Worm (Caenorhabditis elegans): ENCODE measurements around the gene fust-1.

fust-1 gene

ce11 chrII:7174843-7175242 lies 22.5 kb downstream of the fust-1 start, which contains the start of gene glc-4:
TSS of gene glc-4 (minus strand) at chrII:7174943.
- TF ChIP-seq tbx-11 (GFP tag; IDR thresholded peaks at IDR 0.05) (no peak), ceh-36 (tag; optimal IDR thresholded peaks at IDR 0.05) (no peak), hnd-1 (tag; optimal IDR thresholded peaks at IDR 0.05) (no peak), ets-7 (tag; optimal IDR thresholded peaks at IDR 0.05) (no peak)

ce11 chrII:7176108-7176507 lies 23.7 kb downstream of the fust-1 start:
- TF ChIP-seq ets-7 (tag; optimal IDR thresholded peaks at IDR 0.05) = no peak
- no peak for TF ChIP-seq hmg-4 (GFP tag; optimal IDR thresholded peaks at IDR 0.05)
- no peak for TF ChIP-seq scrt-1 (GFP tag; IDR thresholded peaks at IDR 0.05)

ce11 chrII:7182630-7183029 lies 30.2 kb downstream of the fust-1 start:
- TF ChIP-seq aly-1 (tag; optimal IDR thresholded peaks at IDR 0.05) (no peak), tbx-37 (GFP tag; conservative IDR thresholded peaks at IDR 0.05) (no peak), tra-4 (tag; optimal IDR thresholded peaks at IDR 0.05) (no peak), scrt-1 (GFP tag; IDR thresholded peaks at IDR 0.05) (no peak), ceh-36 (tag; optimal IDR thresholded peaks at IDR 0.05) (no peak), sea-1 (GFP tag; conservative IDR thresholded peaks at IDR 0.05) (no peak), pes-1 (GFP tag; IDR thresholded peaks at IDR 0.05) (no peak), flt-1 (GFP tag; IDR thresholded peaks at IDR 0.05) (no peak), ceh-13 (GFP tag; optimal IDR thresholded peaks at IDR 0.05) (no peak), hmbx-1 (tag; optimal IDR thresholded peaks at IDR 0.05) (no peak), ets-7 (tag; optimal IDR thresholded peaks at IDR 0.05) (no peak), hnd-1 (tag; optimal IDR thresholded peaks at IDR 0.05) (no peak), hmg-4 (GFP tag; optimal IDR thresholded peaks at IDR 0.05) (no peak), ama-1 (optimal IDR thresholded peaks at IDR 0.05) (no peak), F13C5.2 (tag; optimal IDR thresholded peaks at IDR 0.05) (no peak)

ce11 chrII:7183493-7184272 lies 31.3 kb downstream of the fust-1 start, which contains the start of gene pdl-1:
TSS of gene pdl-1 (plus strand) at chrII:7183801.
- TF ChIP-seq sea-1 (GFP tag; conservative IDR thresholded peaks at IDR 0.05) (peak; percentile 96), aly-1 (tag; optimal IDR thresholded peaks at IDR 0.05) (peak; percentile 96), scrt-1 (GFP tag; IDR thresholded peaks at IDR 0.05) (peak; percentile 97), ama-1 (optimal IDR thresholded peaks at IDR 0.05) (no peak), tbx-11 (GFP tag; IDR thresholded peaks at IDR 0.05) (peak; percentile 94), hmg-4 (GFP tag; optimal IDR thresholded peaks at IDR 0.05) (peak; percentile 97), ceh-36 (tag; optimal IDR thresholded peaks at IDR 0.05) (peak; percentile 94), hnd-1 (tag; optimal IDR thresholded peaks at IDR 0.05) (peak; percentile 90), flt-1 (GFP tag; IDR thresholded peaks at IDR 0.05) (peak; percentile 97), hmbx-1 (tag; optimal IDR thresholded peaks at IDR 0.05) (peak; percentile 76), B0310.2 (tag; optimal IDR thresholded peaks at IDR 0.05) (peak; percentile 89), F13C5.2 (tag; optimal IDR thresholded peaks at IDR 0.05) (peak; percentile 96), tbx-37 (GFP tag; conservative IDR thresholded peaks at IDR 0.05) (peak; percentile 92), ets-7 (tag; optimal IDR thresholded peaks at IDR 0.05) (peak; percentile 87), tra-4 (tag; optimal IDR thresholded peaks at IDR 0.05) (peak; percentile 84), ceh-13 (GFP tag; optimal IDR thresholded peaks at IDR 0.05) (peak; percentile 95), pes-1 (GFP tag; IDR thresholded peaks at IDR 0.05) (peak; percentile 97)

ce11 chrII:7186117-7186516 lies 33.7 kb downstream of the fust-1 start:
- TF ChIP-seq hnd-1 (tag; optimal IDR thresholded peaks at IDR 0.05) (no peak), tra-4 (tag; optimal IDR thresholded peaks at IDR 0.05) (no peak), aly-1 (tag; optimal IDR thresholded peaks at IDR 0.05) (no peak), ceh-13 (GFP tag; optimal IDR thresholded peaks at IDR 0.05) (no peak), hmbx-1 (tag; optimal IDR thresholded peaks at IDR 0.05) (no peak), scrt-1 (GFP tag; IDR thresholded peaks at IDR 0.05) (no peak), hmg-4 (GFP tag; optimal IDR thresholded peaks at IDR 0.05) (no peak), ama-1 (optimal IDR thresholded peaks at IDR 0.05) (no peak), F13C5.2 (tag; optimal IDR thresholded peaks at IDR 0.05) (no peak)

ce11 chrII:7187110-7187509 lies 34.7 kb downstream of the fust-1 start, which contains the start of gene C27H5.6:
TSS of gene C27H5.6 (minus strand) at chrII:7187210.
- TF ChIP-seq hnd-1 (tag; optimal IDR thresholded peaks at IDR 0.05) (no peak), tbx-11 (GFP tag; IDR thresholded peaks at IDR 0.05) (no peak), scrt-1 (GFP tag; IDR thresholded peaks at IDR 0.05) (no peak), ceh-13 (GFP tag; optimal IDR thresholded peaks at IDR 0.05) (no peak)

- TF ChIP-seq pes-1 (GFP tag; IDR thresholded peaks at IDR 0.05) (no peak), flt-1 (GFP tag; IDR thresholded peaks at IDR 0.05) (no peak), tbx-37 (GFP tag; conservative IDR thresholded peaks at IDR 0.05) (no peak), ceh-13 (GFP tag; optimal IDR thresholded peaks at IDR 0.05) (no peak), hmg-4 (GFP tag; optimal IDR thresholded peaks at IDR 0.05) (no peak), scrt-1 (GFP tag; IDR thresholded peaks at IDR 0.05) (no peak), aly-1 (tag; optimal IDR thresholded peaks at IDR 0.05) (no peak), sea-1 (GFP tag; conservative IDR thresholded peaks at IDR 0.05) (no peak), tra-4 (tag; optimal IDR thresholded peaks at IDR 0.05) (no peak), ceh-36 (tag; optimal IDR thresholded peaks at IDR 0.05) (no peak), F13C5.2 (tag; optimal IDR thresholded peaks at IDR 0.05) (no peak)
These were observed 36.7 kb downstream of the fust-1 start, which contains the start of gene E04F6.4 for ce11 chrII:7189120-7189519. TSS of gene E04F6.4 (plus strand) at chrII:7189420.

ce11 chrII:7195541-7195940 lies 43.2 kb downstream of the fust-1 start, which contains the start of gene acdh-12:
TSS of gene acdh-12 (minus strand) at chrII:7195641.
- TF ChIP-seq flt-1 (GFP tag; IDR thresholded peaks at IDR 0.05) (no peak), hmg-4 (GFP tag; optimal IDR thresholded peaks at IDR 0.05) (no peak), ceh-13 (GFP tag; optimal IDR thresholded peaks at IDR 0.05) (no peak), ceh-36 (tag; optimal IDR thresholded peaks at IDR 0.05) (no peak), hmbx-1 (tag; optimal IDR thresholded peaks at IDR 0.05) (no peak), F13C5.2 (tag; optimal IDR thresholded peaks at IDR 0.05) (no peak), tbx-37 (GFP tag; conservative IDR thresholded peaks at IDR 0.05) (no peak), sea-1 (GFP tag; conservative IDR thresholded peaks at IDR 0.05) (no peak), scrt-1 (GFP tag; IDR thresholded peaks at IDR 0.05) (no peak), tbx-11 (GFP tag; IDR thresholded peaks at IDR 0.05) (no peak), B0310.2 (tag; optimal IDR thresholded peaks at IDR 0.05) (no peak), pes-1 (GFP tag; IDR thresholded peaks at IDR 0.05) (no peak), aly-1 (tag; optimal IDR thresholded peaks at IDR 0.05) (no peak)

All from whole organism, early embryonic.